Worm (Caenorhabditis elegans) whole organism, L3 larva: Measurements from ENCODE around the gene gpa-12.

Experiments
- R02D3.7 ChIP-seq: fragments of 150-350 bp; optimal IDR thresholded peaks from 2 replicates; lab custom pipeline; 2014; ENCODE audit warnings: missing biosample characterization, missing genetic modification characterization
- aly-2 ChIP-seq: fragments of 150-350 bp; optimal IDR thresholded peaks from 2 replicates; lab custom pipeline; 2014; ENCODE audit warnings: missing biosample characterization, missing genetic modification characterization
- ama-1 ChIP-seq: fragments of 150-350 bp; optimal IDR thresholded peaks from 2 replicates; lab custom pipeline; 2018
- egl-27 ChIP-seq: sonication (generic microtip); optimal IDR thresholded peaks from 4 replicates; lab custom pipeline; 2017; ENCODE audit warnings: missing biosample characterization, missing genetic modification reagents, missing genetic modification characterization
- elt-1 ChIP-seq: fragments of 150-350 bp; optimal IDR thresholded peaks from 2 replicates; lab custom pipeline; 2014; ENCODE audit warnings: missing biosample characterization, missing genetic modification characterization
- elt-2 ChIP-seq: sonication (generic microtip); optimal IDR thresholded peaks from 2 replicates; lab custom pipeline; 2016; ENCODE audit warnings: missing genetic modification reagents, mild to moderate bottlenecking, missing genetic modification characterization, missing compliant biosample characterization
- nhr-28 ChIP-seq: fragments of 150-350 bp; optimal IDR thresholded peaks from 2 replicates; lab custom pipeline; 2014; ENCODE audit warnings: missing biosample characterization, missing genetic modification characterization
- nhr-76 ChIP-seq: fragments of 150-350 bp; sonication (generic microtip); optimal IDR thresholded peaks from 5 replicates; lab custom pipeline; 2014; ENCODE audit warnings: missing biosample characterization, missing genetic modification characterization
- nhr-77 ChIP-seq: fragments of 150-350 bp; optimal IDR thresholded peaks from 2 replicates; lab custom pipeline; 2014; ENCODE audit warnings: missing biosample characterization, missing genetic modification characterization
- pha-4 ChIP-seq: fragments of 150-350 bp; optimal IDR thresholded peaks from 2 replicates; lab custom pipeline; 2014; ENCODE audit warnings: missing biosample characterization, missing genetic modification reagents, missing genetic modification characterization
- sea-2 ChIP-seq: fragments of 150-350 bp; sonication (generic microtip); optimal IDR thresholded peaks from 4 replicates; lab custom pipeline; 2014; ENCODE audit warnings: missing biosample characterization, missing genetic modification reagents, missing genetic modification characterization
- skn-1 ChIP-seq: fragments of 150-350 bp; optimal IDR thresholded peaks from 2 replicates; lab custom pipeline; 2014; ENCODE audit warnings: missing biosample characterization, missing genetic modification characterization
- unc-39 ChIP-seq: sonication (generic microtip); optimal IDR thresholded peaks from 4 replicates; lab custom pipeline; 2017; ENCODE audit warnings: missing biosample characterization, missing genetic modification characterization
- unc-62 ChIP-seq: fragments of 150-350 bp; sonication (generic microtip); optimal IDR thresholded peaks from 4 replicates; lab custom pipeline; 2014; ENCODE audit warnings: missing biosample characterization, missing genetic modification reagents, missing genetic modification characterization

ce11 chrX:9246625-9247024 lies 3.3 kb downstream of the gpa-12 start:
- TF ChIP-seq egl-27 (tag; lab: Kevin White, UChicago), result no peak
- TF ChIP-seq unc-39 (tag; lab: Kevin White, UChicago), result no peak
- TF ChIP-seq ama-1 (lab: Kevin White, UChicago), result no peak
- no peak for TF ChIP-seq elt-1 (tag; lab: Kevin White, UChicago)
- TF ChIP-seq aly-2, result no peak
- TF ChIP-seq R02D3.7 (tag; lab: Kevin White, UChicago), result no peak
- TF ChIP-seq nhr-76 (tag; lab: Kevin White, UChicago), result no peak
- no peak for TF ChIP-seq nhr-77 (tag; lab: Kevin White, UChicago)
- TF ChIP-seq pha-4 (tag; lab: Kevin White, UChicago), result no peak
- no peak for TF ChIP-seq elt-2 (tag; lab: Kevin White, UChicago)
- TF ChIP-seq unc-62 (GFP tag; lab: Kevin White, UChicago), result no peak
- TF ChIP-seq sea-2 (GFP tag; lab: Kevin White, UChicago), result no peak
- no peak for TF ChIP-seq skn-1 (tag; lab: Kevin White, UChicago)
- TF ChIP-seq nhr-28, result no peak
